Worm (Caenorhabditis elegans): ENCODE measurements around the gene C49G7.7.

The C49G7.7 gene

DNA sequence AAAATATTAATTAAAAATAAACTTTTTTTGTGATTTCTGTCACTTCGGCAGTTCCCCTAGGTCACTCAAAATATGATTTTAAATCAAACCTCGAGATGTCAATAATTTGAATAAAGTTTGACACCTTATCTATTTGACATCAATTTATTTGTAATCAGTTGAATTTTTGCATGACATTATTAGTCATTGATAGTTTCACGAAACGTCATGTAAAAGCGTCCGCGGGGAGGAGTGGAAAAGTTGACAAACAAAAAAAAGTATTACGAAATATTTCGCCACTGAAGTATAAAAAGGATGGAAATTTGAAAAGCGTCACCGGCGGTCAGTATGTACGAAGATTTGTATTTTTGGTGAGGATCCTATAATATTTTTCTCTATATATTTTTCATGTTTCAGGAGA lies 9.5 kb upstream of the C49G7.7 start, which contains the start of gene K09D9.1 (continued):
- TF ChIP-seq mbf-1 (tag; optimal IDR thresholded peaks at IDR 0.05) (no peak), elt-1 (tag; optimal IDR thresholded peaks at IDR 0.05) (no peak), mab-5 (tag; optimal IDR thresholded peaks at IDR 0.05) (no peak), ztf-4 (tag; optimal IDR thresholded peaks at IDR 0.05) (no peak), crh-2 (tag; optimal IDR thresholded peaks at IDR 0.05) (peak; percentile 34), nhr-11 (tag; optimal IDR thresholded peaks at IDR 0.05) (no peak), snpc-4 (tag; optimal IDR thresholded peaks at IDR 0.05) (no peak), dmd-4 (tag; optimal IDR thresholded peaks at IDR 0.05) (no peak), nhr-21 (tag; optimal IDR thresholded peaks at IDR 0.05) (no peak), sma-9 (GFP tag; optimal IDR thresholded peaks at IDR 0.05) (peak; percentile 59), sma-9 (tag; optimal IDR thresholded peaks at IDR 0.05) (no peak), lin-39 (tag; optimal IDR thresholded peaks at IDR 0.05) (no peak), peb-1 (tag; optimal IDR thresholded peaks at IDR 0.05) (no peak), lsy-2 (tag; optimal IDR thresholded peaks at IDR 0.05) (no peak), unc-39 (tag; optimal IDR thresholded peaks at IDR 0.05) (no peak), ZK546.5 (tag; optimal IDR thresholded peaks at IDR 0.05) (no peak), aly-2 (tag; optimal IDR thresholded peaks at IDR 0.05) (no peak), F13H6.1 (tag; optimal IDR thresholded peaks at IDR 0.05) (no peak)

DNA sequence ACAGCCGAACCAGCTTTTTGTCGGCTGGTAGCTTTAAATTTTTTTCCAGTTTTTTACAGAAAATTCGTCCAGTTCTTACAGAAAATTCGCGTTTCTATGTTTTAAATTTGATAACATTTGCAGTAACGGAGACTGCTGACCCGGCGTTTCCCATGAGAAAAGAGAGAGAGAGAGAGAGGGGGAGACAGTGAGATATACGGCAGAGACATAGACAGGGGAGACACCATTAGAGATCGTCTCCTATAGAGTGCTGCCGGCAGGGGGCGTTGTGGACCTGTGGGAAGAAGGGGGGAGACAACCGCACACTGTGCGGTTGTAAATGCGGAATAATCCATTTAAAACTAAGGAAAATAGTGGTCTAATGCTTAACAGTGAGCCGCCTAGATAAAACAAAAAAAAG lies 4.6 kb upstream of the C49G7.7 start:
- TF ChIP-seq ZK546.5 (tag; optimal IDR thresholded peaks at IDR 0.05) (no peak), crh-2 (tag; optimal IDR thresholded peaks at IDR 0.05) (no peak), nhr-129 (tag; optimal IDR thresholded peaks at IDR 0.05) (peak; percentile 23), ztf-1 (GFP tag; conservative IDR thresholded peaks at IDR 0.05) (no peak), ztf-11 (tag; optimal IDR thresholded peaks at IDR 0.05) (no peak), lin-13 (GFP tag; optimal IDR thresholded peaks at IDR 0.05) (no peak), dmd-4 (tag; optimal IDR thresholded peaks at IDR 0.05) (no peak), fos-1 (tag; optimal IDR thresholded peaks at IDR 0.05) (peak; percentile 7), lsy-2 (tag; optimal IDR thresholded peaks at IDR 0.05) (no peak), ztf-4 (tag; optimal IDR thresholded peaks at IDR 0.05) (no peak), sma-9 (GFP tag; optimal IDR thresholded peaks at IDR 0.05) (peak; percentile 20), sma-9 (tag; optimal IDR thresholded peaks at IDR 0.05) (no peak)

DNA sequence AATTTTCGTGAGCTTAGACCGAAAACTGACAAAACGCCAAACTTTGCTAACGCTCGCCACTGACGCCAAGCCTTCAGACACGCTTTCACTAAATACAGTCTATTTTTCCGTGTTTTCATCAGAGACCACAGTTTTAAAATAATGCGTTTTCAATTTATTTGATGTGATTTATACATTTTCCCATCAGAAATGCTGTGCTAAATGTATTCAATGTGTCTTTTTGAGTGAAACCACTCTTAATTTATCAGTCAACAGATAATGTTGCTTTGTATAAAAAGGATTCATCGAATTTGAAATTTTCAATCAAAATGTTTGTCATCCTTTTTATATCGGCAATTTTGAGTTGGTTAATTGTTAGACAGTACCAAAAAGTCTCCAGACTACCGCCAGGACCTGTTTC lies 3.0 kb upstream of the C49G7.7 start, which contains the start of gene cyp-35A4:
Gene cyp-35A4, plus strand, starts transcription at position 301 of the 400 bp plus-strand sequence.
- TF ChIP-seq fos-1 (tag; optimal IDR thresholded peaks at IDR 0.05) (no peak), mdl-1 (tag; optimal IDR thresholded peaks at IDR 0.05) (no peak), ceh-82 (tag; optimal IDR thresholded peaks at IDR 0.05) (no peak), Y55F3AM.14 (GFP tag; optimal IDR thresholded peaks at IDR 0.05) (no peak), zag-1 (tag; optimal IDR thresholded peaks at IDR 0.05) (no peak), R02D3.7 (tag; optimal IDR thresholded peaks at IDR 0.05) (no peak), nhr-12 (tag; optimal IDR thresholded peaks at IDR 0.05) (no peak)

DNA sequence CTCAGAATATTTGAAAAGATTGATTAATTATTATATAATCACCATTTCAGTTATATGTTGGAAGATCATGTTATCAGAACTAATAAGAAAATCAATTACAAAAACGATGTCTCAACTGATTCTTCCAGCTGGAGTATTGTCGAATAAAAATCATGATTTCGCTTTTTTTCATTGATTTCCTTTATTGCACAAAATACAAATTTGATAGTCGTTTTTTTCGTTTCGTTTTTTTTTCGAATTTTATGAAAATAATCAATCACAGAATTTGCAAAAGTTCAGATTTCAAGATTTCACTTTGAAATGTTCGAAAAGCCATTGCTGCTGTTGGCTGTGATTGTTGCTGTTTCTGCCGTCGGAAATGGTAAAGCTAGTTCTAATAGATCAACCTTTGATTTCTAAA lies 1.5 kb downstream of the C49G7.7 start, which contains the start of gene C49G7.13:
Gene C49G7.13, plus strand, starts transcription at position 301 of the 400 bp plus-strand sequence.
- TF ChIP-seq crh-2 (tag; optimal IDR thresholded peaks at IDR 0.05): no peak

DNA sequence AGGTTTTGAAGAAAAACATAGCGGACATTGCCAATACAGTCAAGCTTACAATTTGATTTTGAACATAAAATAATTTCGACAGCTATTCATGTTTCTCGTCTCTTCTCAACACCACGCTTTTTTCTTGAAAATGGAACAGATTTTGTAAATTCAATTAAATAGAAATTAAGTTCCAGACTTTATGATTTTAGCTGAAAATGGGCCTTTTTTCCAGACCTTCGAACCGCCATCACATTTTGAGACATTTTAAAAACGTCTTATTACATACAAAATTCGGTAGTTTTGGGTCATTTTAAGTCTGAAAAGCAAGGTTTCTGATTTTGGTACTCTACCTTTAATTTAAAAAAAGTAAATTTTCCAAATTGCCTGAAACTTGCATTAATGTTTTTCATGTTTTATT lies 3.8 kb downstream of the C49G7.7 start, which contains the start of gene C49G7.12:
Gene C49G7.12, plus strand, starts transcription at position 301 of the 400 bp plus-strand sequence.
- TF ChIP-seq nhr-23 (tag; optimal IDR thresholded peaks at IDR 0.05): no peak
- no peak for TF ChIP-seq nhr-6 (tag; optimal IDR thresholded peaks at IDR 0.05)
- TF ChIP-seq aly-2 (tag; optimal IDR thresholded peaks at IDR 0.05): no peak

DNA sequence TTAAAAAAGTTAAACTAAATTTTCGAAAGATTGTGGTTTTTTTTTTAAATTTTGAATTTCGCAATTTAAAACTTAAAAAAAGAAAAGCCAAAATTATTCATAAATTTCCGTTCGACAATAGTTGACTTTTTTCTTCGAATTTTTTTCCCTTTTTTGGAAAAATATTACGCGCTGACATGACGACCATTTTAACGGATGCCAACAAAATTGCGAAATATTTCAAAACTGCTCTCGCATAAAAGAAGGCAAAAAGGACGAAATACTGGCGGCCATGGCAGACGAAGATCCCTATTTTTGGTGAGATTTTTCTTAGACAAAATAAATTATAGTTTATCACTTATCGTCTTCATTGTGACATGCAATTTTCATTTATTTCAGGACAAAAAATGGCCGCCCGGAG lies 4.3 kb downstream of the C49G7.7 start:
- peak; percentile 69 for TF ChIP-seq nhr-129 (tag; optimal IDR thresholded peaks at IDR 0.05)
- no peak for TF ChIP-seq nhr-21 (tag; optimal IDR thresholded peaks at IDR 0.05)
- TF ChIP-seq lin-39 (tag; optimal IDR thresholded peaks at IDR 0.05): no peak

DNA sequence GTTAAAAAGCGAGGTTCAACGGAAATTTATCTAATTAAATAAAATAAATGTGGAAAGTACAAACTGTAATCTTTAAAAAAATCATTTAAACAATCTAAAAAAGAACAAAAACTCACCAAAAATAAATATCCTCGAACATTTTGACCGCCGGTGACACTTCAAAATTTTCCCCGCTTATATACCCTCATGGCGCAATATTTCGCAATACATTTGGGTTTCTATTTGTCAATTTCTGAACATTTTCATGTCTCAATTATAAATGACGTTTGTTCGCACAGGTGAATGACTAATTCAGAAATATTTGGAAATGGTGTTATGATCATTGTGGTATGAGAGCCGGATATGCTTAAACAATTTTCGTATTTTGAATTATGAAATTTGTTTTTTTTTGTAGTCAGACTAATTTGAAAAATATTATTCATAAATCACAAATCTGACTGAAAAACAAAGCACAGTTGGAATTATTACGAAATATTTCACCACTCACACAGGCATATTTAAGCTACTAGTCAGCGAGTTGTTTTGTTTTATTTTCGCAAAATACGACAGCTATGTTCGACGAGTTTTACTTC lies 7.7 kb downstream of the C49G7.7 start, which contains the start of the genes C49G7.10 and irg-2:
Gene C49G7.10, minus strand, starts transcription at position 169 of the 572 bp plus-strand sequence.
Gene irg-2, plus strand, starts transcription at position 329 of the 572 bp plus-strand sequence.
- TF ChIP-seq gmeb-1 (tag; optimal IDR thresholded peaks at IDR 0.05) (no peak), nhr-25 (tag; optimal IDR thresholded peaks at IDR 0.05) (no peak), ztf-4 (tag; optimal IDR thresholded peaks at IDR 0.05) (no peak), zag-1 (tag; optimal IDR thresholded peaks at IDR 0.05) (no peak), R02D3.7 (tag; optimal IDR thresholded peaks at IDR 0.05) (no peak), skn-1 (tag; optimal IDR thresholded peaks at IDR 0.05) (no peak), nhr-6 (tag; optimal IDR thresholded peaks at IDR 0.05) (no peak), mab-5 (tag; optimal IDR thresholded peaks at IDR 0.05) (no peak), lin-39 (tag; optimal IDR thresholded peaks at IDR 0.05) (no peak), C34F6.9 (tag; optimal IDR thresholded peaks at IDR 0.05) (peak; percentile 24), unc-55 (GFP tag; optimal IDR thresholded peaks at IDR 0.05) (peak; percentile 35), ama-1 (optimal IDR thresholded peaks at IDR 0.05) (no peak), fos-1 (tag; optimal IDR thresholded peaks at IDR 0.05) (peak; percentile 2), unc-62 (GFP tag; optimal IDR thresholded peaks at IDR 0.05) (no peak), ZK546.5 (tag; optimal IDR thresholded peaks at IDR 0.05) (no peak), sma-3 (GFP tag; optimal IDR thresholded peaks at IDR 0.05) (no peak), sma-9 (GFP tag; optimal IDR thresholded peaks at IDR 0.05) (no peak), sma-9 (tag; optimal IDR thresholded peaks at IDR 0.05) (no peak), alr-1 (tag; optimal IDR thresholded peaks at IDR 0.05) (no peak), lsy-2 (tag; optimal IDR thresholded peaks at IDR 0.05) (no peak), nhr-129 (tag; optimal IDR thresholded peaks at IDR 0.05) (peak; percentile 100), mdl-1 (tag; optimal IDR thresholded peaks at IDR 0.05) (no peak), dmd-4 (tag; optimal IDR thresholded peaks at IDR 0.05) (no peak)

All from whole organism, L2 larva.